Fruit fly (Drosophila melanogaster): Measurements from ENCODE around the gene CG33158.

The CG33158 gene

dm6 chr3L:16486502-16486901, 67.1 kb downstream of the CG33158 start (continued):
- no peak for TF ChIP-seq Ets96B (tag; optimal IDR thresholded peaks at IDR 0.05)
- TF ChIP-seq svp (GFP tag): peak; percentile 63
- TF ChIP-seq Hr38 (GFP tag; optimal IDR thresholded peaks at IDR 0.05): no peak
- TF ChIP-seq CG10669 (GFP tag; optimal IDR thresholded peaks at IDR 0.05): no peak
- no peak for TF ChIP-seq cyc (GFP tag; optimal IDR thresholded peaks at IDR 0.05)
- TF ChIP-seq fkh (GFP tag; optimal IDR thresholded peaks at IDR 0.05): no peak
- no peak for TF ChIP-seq CG34406 (GFP tag; optimal IDR thresholded peaks at IDR 0.05)
- TF ChIP-seq CG8632 (GFP tag; optimal IDR thresholded peaks at IDR 0.05): no peak
- peak; percentile 84 for TF ChIP-seq Eip78C (GFP tag)
- TF ChIP-seq CG16779 (tag; optimal IDR thresholded peaks at IDR 0.05): no peak
- no peak for TF ChIP-seq CG11902 (GFP tag; optimal IDR thresholded peaks at IDR 0.05)
- no peak for TF ChIP-seq CG6808 (GFP tag; optimal IDR thresholded peaks at IDR 0.05)
- TF ChIP-seq CG8319 (GFP tag; optimal IDR thresholded peaks at IDR 0.05): no peak
- TF ChIP-seq CG9139 (GFP tag; optimal IDR thresholded peaks at IDR 0.05): no peak
- no peak for TF ChIP-seq net (GFP tag; optimal IDR thresholded peaks at IDR 0.05)
- TF ChIP-seq CG4318 (GFP tag; optimal IDR thresholded peaks at IDR 0.05): no peak
- TF ChIP-seq Ets21C (GFP tag; optimal IDR thresholded peaks at IDR 0.05): no peak
- TF ChIP-seq spab (GFP tag; optimal IDR thresholded peaks at IDR 0.05): no peak

DNA sequence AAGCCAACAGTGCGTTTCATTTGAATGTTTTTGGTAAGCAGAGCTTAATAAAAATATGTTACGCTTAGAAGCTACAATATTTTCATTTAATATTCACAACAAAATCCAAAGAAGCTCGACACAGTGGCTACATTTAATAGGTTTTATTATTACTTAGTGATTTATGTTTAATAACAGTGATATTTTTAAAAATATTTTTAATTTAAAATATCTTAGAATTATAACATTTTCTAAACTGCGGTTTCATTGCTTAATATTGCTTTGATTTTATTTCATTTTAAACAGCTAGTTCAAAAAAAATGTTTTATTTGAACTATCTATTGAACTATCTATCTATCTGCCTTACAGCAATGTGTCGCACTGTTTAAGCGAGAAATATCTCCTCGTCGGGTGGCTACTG, 68.4 kb downstream of the CG33158 start:
- TF ChIP-seq lz (GFP tag; optimal IDR thresholded peaks at IDR 0.05) (no peak), fkh (GFP tag; optimal IDR thresholded peaks at IDR 0.05) (no peak), vri (GFP tag; optimal IDR thresholded peaks at IDR 0.05) (no peak), net (GFP tag; optimal IDR thresholded peaks at IDR 0.05) (no peak), spab (GFP tag; optimal IDR thresholded peaks at IDR 0.05) (no peak), CG6792 (GFP tag; optimal IDR thresholded peaks at IDR 0.05) (no peak), svp (GFP tag) (no peak), achi (GFP tag; optimal IDR thresholded peaks at IDR 0.05) (no peak), CG8632 (GFP tag; optimal IDR thresholded peaks at IDR 0.05) (peak; percentile 1), CG7368 (GFP tag; optimal IDR thresholded peaks at IDR 0.05) (no peak), Met (GFP tag; optimal IDR thresholded peaks at IDR 0.05) (peak; percentile 4), CG8119 (GFP tag; IDR thresholded peaks at IDR 0.05) (no peak), dsx (GFP tag; optimal IDR thresholded peaks at IDR 0.05; ENCODE audit: poor library complexity, severe bottlenecking) (no peak), ss (GFP tag; optimal IDR thresholded peaks at IDR 0.05) (no peak), Lpt (GFP tag; optimal IDR thresholded peaks at IDR 0.05) (no peak), esn (GFP tag; optimal IDR thresholded peaks at IDR 0.05) (peak; percentile 47), CG9139 (GFP tag; optimal IDR thresholded peaks at IDR 0.05) (no peak), Eip93F (GFP tag; optimal IDR thresholded peaks at IDR 0.05) (no peak), eg (GFP tag; IDR thresholded peaks at IDR 0.05) (no peak), CG32006 (GFP tag; optimal IDR thresholded peaks at IDR 0.05) (peak; percentile 19), Blimp-1 (GFP tag; optimal IDR thresholded peaks at IDR 0.05) (no peak), CG3919 (GFP tag; optimal IDR thresholded peaks at IDR 0.05) (no peak), cyc (GFP tag; optimal IDR thresholded peaks at IDR 0.05) (no peak), CG6163 (GFP tag; IDR thresholded peaks at IDR 0.05) (no peak), Eip75B (GFP tag; optimal IDR thresholded peaks at IDR 0.05) (no peak), Gug (GFP tag; IDR thresholded peaks at IDR 0.05) (no peak), CG11902 (GFP tag; optimal IDR thresholded peaks at IDR 0.05) (no peak), Eip78C (GFP tag) (peak; percentile 48), Ets96B (tag; optimal IDR thresholded peaks at IDR 0.05) (peak; percentile 0), Sox102F (GFP tag; optimal IDR thresholded peaks at IDR 0.05) (no peak), salr (GFP tag; optimal IDR thresholded peaks at IDR 0.05) (no peak), CG3032 (tag; optimal IDR thresholded peaks at IDR 0.05) (no peak), CG6276 (GFP tag; optimal IDR thresholded peaks at IDR 0.05) (no peak), CG10631 (GFP tag; optimal IDR thresholded peaks at IDR 0.05) (peak; percentile 28), CG16779 (tag; optimal IDR thresholded peaks at IDR 0.05) (no peak), CG4318 (GFP tag; optimal IDR thresholded peaks at IDR 0.05) (peak; percentile 7), CG15336 (GFP tag; IDR thresholded peaks at IDR 0.05) (no peak), Hr4 (GFP tag; optimal IDR thresholded peaks at IDR 0.05) (peak; percentile 16), CG11294 (GFP tag; IDR thresholded peaks at IDR 0.05) (no peak), Sox14 (GFP tag; optimal IDR thresholded peaks at IDR 0.05) (no peak), Smox (GFP tag; optimal IDR thresholded peaks at IDR 0.05) (peak; percentile 18), Hr39 (GFP tag; optimal IDR thresholded peaks at IDR 0.05) (peak; percentile 17), pdm3 (GFP tag; optimal IDR thresholded peaks at IDR 0.05) (no peak), Hr38 (GFP tag; optimal IDR thresholded peaks at IDR 0.05) (no peak), dac (GFP tag; optimal IDR thresholded peaks at IDR 0.05) (no peak)
